Fruit fly (Drosophila melanogaster) whole organism, embryonic: ENCODE data around the gene CG14439.
A peak's percentile ranks its signal among the peaks of the same experiment; 100 is the strongest.

ENCODE experiments used
- Atf-2 ChIP-seq: fragments of 200-800 bp; sonication (Bioruptor generic); optimal IDR thresholded peaks from 2 replicates; lab custom pipeline; 2016; ENCODE audit warnings: missing biosample characterization, missing genetic modification characterization
- CG10267 ChIP-seq: fragments of 200-800 bp; sonication (Bioruptor generic); optimal IDR thresholded peaks from 2 replicates; lab custom pipeline; 2018; ENCODE audit warnings: missing biosample characterization, mild to moderate bottlenecking, missing genetic modification characterization, moderate library complexity
- CG10462 ChIP-seq: fragments of 200-800 bp; sonication (Bioruptor generic); optimal IDR thresholded peaks from 2 replicates; lab custom pipeline; 2016; ENCODE audit warnings: missing biosample characterization, missing genetic modification characterization
- CG10959 ChIP-seq: fragments of 200-800 bp; sonication (Bioruptor generic); IDR thresholded peaks from 2 replicates; pipeline ENCODE4 v1.3.6; 2022; ENCODE audit warnings: missing biosample characterization, missing genetic modification characterization
- CG11456 ChIP-seq: fragments of 200-800 bp; sonication (Bioruptor generic); IDR thresholded peaks from 3 replicates; pipeline ENCODE4 v1.3.6; 2022; ENCODE audit warnings: missing biosample characterization, missing genetic modification characterization
- CG11504 ChIP-seq: fragments of 200-800 bp; sonication (Bioruptor generic); optimal IDR thresholded peaks from 3 replicates; lab custom pipeline; 2019; ENCODE audit warnings: missing biosample characterization, mild to moderate bottlenecking, missing genetic modification characterization, moderate library complexity
- CG14014 ChIP-seq: fragments of 200-800 bp; sonication (Bioruptor generic); IDR thresholded peaks from 2 replicates; pipeline ENCODE4 v1.3.6; 2022; ENCODE audit warnings: missing biosample characterization, missing genetic modification characterization
- CG14441 ChIP-seq: fragments of 200-800 bp; sonication (Bioruptor generic); IDR thresholded peaks from 2 replicates; pipeline ENCODE4 v1.3.6; 2022; ENCODE audit warnings: missing biosample characterization, missing genetic modification characterization
- CG15479 ChIP-seq: fragments of 200-800 bp; sonication (Bioruptor generic); optimal IDR thresholded peaks from 3 replicates; lab custom pipeline; 2019; ENCODE audit warnings: missing biosample characterization, mild to moderate bottlenecking, missing genetic modification characterization, moderate library complexity
- CG16813 ChIP-seq: fragments of 200-800 bp; sonication (Bioruptor generic); IDR thresholded peaks from 3 replicates; pipeline ENCODE4 v1.3.6; 2022; ENCODE audit warnings: missing biosample characterization, missing genetic modification characterization; ENCODE audit not compliant: partially characterized antibody
- CG17361 ChIP-seq: fragments of 200-800 bp; sonication (Bioruptor generic); IDR thresholded peaks from 3 replicates; pipeline ENCODE4 v1.3.6; 2022; ENCODE audit warnings: missing biosample characterization, missing genetic modification characterization
- CG18764 ChIP-seq: fragments of 200-800 bp; sonication (Bioruptor generic); optimal IDR thresholded peaks from 3 replicates; lab custom pipeline; 2016; ENCODE audit warnings: missing biosample characterization, missing genetic modification characterization
- CG2120 ChIP-seq: fragments of 200-800 bp; sonication (Bioruptor generic); optimal IDR thresholded peaks from 3 replicates; lab custom pipeline; 2016; ENCODE audit warnings: missing biosample characterization, missing genetic modification characterization
- CG2199 ChIP-seq: fragments of 200-800 bp; sonication (Bioruptor generic); IDR thresholded peaks from 3 replicates; pipeline ENCODE4 v1.3.6; 2022; ENCODE audit warnings: missing biosample characterization, missing genetic modification characterization
- CG31365 ChIP-seq: fragments of 200-800 bp; sonication (Bioruptor generic); optimal IDR thresholded peaks from 2 replicates; lab custom pipeline; 2018; ENCODE audit warnings: missing biosample characterization, mild to moderate bottlenecking, missing genetic modification characterization
- CG3281 ChIP-seq: fragments of 200-800 bp; sonication (Bioruptor generic); optimal IDR thresholded peaks from 3 replicates; lab custom pipeline; 2017; ENCODE audit warnings: missing biosample characterization, mild to moderate bottlenecking, missing genetic modification characterization
- CG34422 ChIP-seq: fragments of 200-800 bp; sonication (Bioruptor generic); IDR thresholded peaks from 3 replicates; pipeline ENCODE4 v1.3.6; 2022; ENCODE audit warnings: missing biosample characterization, missing genetic modification characterization
- CG4328 ChIP-seq: fragments of 200-800 bp; sonication (Bioruptor generic); optimal IDR thresholded peaks from 3 replicates; lab custom pipeline; 2017; ENCODE audit warnings: missing biosample characterization, missing genetic modification reagents, missing genetic modification characterization
- CG5180 ChIP-seq: fragments of 200-800 bp; sonication (Bioruptor generic); optimal IDR thresholded peaks from 3 replicates; lab custom pipeline; 2017; ENCODE audit warnings: missing biosample characterization, missing genetic modification characterization, mild to moderate bottlenecking, moderate library complexity, missing genetic modification reagents
- CG5953 ChIP-seq: fragments of 200-800 bp; sonication (Bioruptor generic); IDR thresholded peaks from 2 replicates; pipeline ENCODE4 v1.3.6; 2022; ENCODE audit warnings: missing biosample characterization, missing genetic modification characterization
- CG7786 ChIP-seq: fragments of 200-800 bp; sonication (Bioruptor generic); optimal IDR thresholded peaks from 2 replicates; lab custom pipeline; 2016; ENCODE audit warnings: missing biosample characterization, missing genetic modification characterization
- CG8924 ChIP-seq: fragments of 200-800 bp; optimal IDR thresholded peaks from 3 replicates; lab custom pipeline; 2019; ENCODE audit warnings: missing biosample characterization, mild to moderate bottlenecking, missing genetic modification characterization, moderate library complexity
- CG9876 ChIP-seq: fragments of 200-800 bp; sonication (Bioruptor generic); optimal IDR thresholded peaks from 2 replicates; lab custom pipeline; 2016; ENCODE audit warnings: missing biosample characterization, missing genetic modification characterization
- Dip3 ChIP-seq: fragments of 200-800 bp; sonication (Bioruptor generic); optimal IDR thresholded peaks from 3 replicates; lab custom pipeline; 2016; ENCODE audit warnings: missing biosample characterization, missing genetic modification characterization
- Dref ChIP-seq: fragments of 200-800 bp; sonication (Bioruptor generic); IDR thresholded peaks from 2 replicates; pipeline ENCODE4 v1.3.6; 2022; ENCODE audit warnings: missing biosample characterization, missing genetic modification characterization
- Drgx ChIP-seq: fragments of 200-800 bp; sonication (Bioruptor generic); IDR thresholded peaks from 2 replicates; pipeline ENCODE4 v1.3.6; 2022; ENCODE audit warnings: missing biosample characterization, missing genetic modification characterization
- H2.0 ChIP-seq: fragments of 200-800 bp; sonication (Bioruptor generic); IDR thresholded peaks from 2 replicates; pipeline ENCODE4 v1.3.6; 2022; ENCODE audit warnings: missing biosample characterization, missing genetic modification characterization
- Hr3 ChIP-seq: fragments of 200-800 bp; sonication (Bioruptor generic); optimal IDR thresholded peaks from 3 replicates; lab custom pipeline; 2016; ENCODE audit warnings: missing biosample characterization, missing genetic modification characterization
- Mad ChIP-seq: fragments of 200-800 bp; sonication (Bioruptor generic); optimal IDR thresholded peaks from 2 replicates; lab custom pipeline; 2016; ENCODE audit warnings: missing biosample characterization, missing genetic modification characterization
- NC2α ChIP-seq: fragments of 200-800 bp; sonication (Bioruptor generic); optimal IDR thresholded peaks from 2 replicates; lab custom pipeline; 2016; ENCODE audit warnings: missing biosample characterization, missing genetic modification characterization
- Nf-YB ChIP-seq: fragments of 200-800 bp; sonication (Bioruptor generic); optimal IDR thresholded peaks from 3 replicates; lab custom pipeline; 2019; ENCODE audit warnings: missing biosample characterization, mild to moderate bottlenecking, missing genetic modification characterization, moderate library complexity
- Sin3A ChIP-seq: fragments of >200 bp; optimal IDR thresholded peaks from 2 replicates; lab custom pipeline; 2018
- Sry-δ ChIP-seq: fragments of 200-800 bp; sonication (Bioruptor generic); optimal IDR thresholded peaks from 2 replicates; lab custom pipeline; 2016; ENCODE audit warnings: missing biosample characterization, missing genetic modification characterization
- Tbp ChIP-seq: fragments of >200 bp; optimal IDR thresholded peaks from 2 replicates; lab custom pipeline; 2018; ENCODE audit warnings: missing biosample characterization, missing genetic modification characterization
- aop ChIP-seq: fragments of 200-800 bp; sonication (Bioruptor generic); IDR thresholded peaks from 2 replicates; pipeline ENCODE4 v1.3.6; 2022; ENCODE audit warnings: missing biosample characterization, missing genetic modification characterization
- br ChIP-seq: fragments of >200 bp; optimal IDR thresholded peaks from 2 replicates; lab custom pipeline; 2017
- btn ChIP-seq: fragments of 200-800 bp; sonication (Bioruptor generic); optimal IDR thresholded peaks from 2 replicates; lab custom pipeline; 2016; ENCODE audit warnings: missing biosample characterization, missing genetic modification characterization
- cad ChIP-seq: fragments of >200 bp; optimal IDR thresholded peaks from 2 replicates; lab custom pipeline; 2017; ENCODE audit warnings: missing biosample characterization, missing genetic modification characterization
- crc ChIP-seq: fragments of 200-800 bp; sonication (Bioruptor generic); optimal IDR thresholded peaks from 2 replicates; lab custom pipeline; 2016; ENCODE audit warnings: missing biosample characterization, missing genetic modification characterization
- danr ChIP-seq: fragments of 200-800 bp; sonication (Bioruptor generic); IDR thresholded peaks from 2 replicates; pipeline ENCODE4 v1.3.6; 2022; ENCODE audit warnings: missing biosample characterization, missing genetic modification characterization
- dati ChIP-seq: fragments of 200-800 bp; sonication (Bioruptor generic); IDR thresholded peaks from 2 replicates; pipeline ENCODE4 v1.3.6; 2022; ENCODE audit warnings: missing biosample characterization, missing genetic modification characterization
- disco-r ChIP-seq: fragments of 200-800 bp; sonication (Bioruptor generic); optimal IDR thresholded peaks from 2 replicates; lab custom pipeline; 2016; ENCODE audit warnings: missing biosample characterization, missing genetic modification characterization
- ewg ChIP-seq: fragments of 200-800 bp; sonication (Bioruptor generic); optimal IDR thresholded peaks from 3 replicates; lab custom pipeline; 2017; ENCODE audit warnings: mild to moderate bottlenecking, missing biosample characterization, missing genetic modification reagents, missing genetic modification characterization
- fd102C ChIP-seq: fragments of 200-800 bp; sonication (Bioruptor generic); optimal IDR thresholded peaks from 2 replicates; lab custom pipeline; 2018; ENCODE audit warnings: missing biosample characterization, mild to moderate bottlenecking, missing genetic modification characterization, moderate library complexity
- gcm ChIP-seq: fragments of 200-800 bp; sonication (Bioruptor generic); optimal IDR thresholded peaks from 2 replicates; lab custom pipeline; 2019; ENCODE audit warnings: missing biosample characterization, mild to moderate bottlenecking, missing genetic modification characterization, moderate library complexity
- gro ChIP-seq: fragments of 200-800 bp; sonication (Bioruptor generic); optimal IDR thresholded peaks from 2 replicates; lab custom pipeline; 2016; ENCODE audit warnings: missing biosample characterization, missing genetic modification characterization
- phol ChIP-seq: fragments of 200-800 bp; sonication (Bioruptor generic); optimal IDR thresholded peaks from 3 replicates; lab custom pipeline; 2018; ENCODE audit warnings: missing biosample characterization, mild to moderate bottlenecking, missing genetic modification characterization, moderate library complexity
- run ChIP-seq: fragments of 200-800 bp; sonication (Bioruptor generic); optimal IDR thresholded peaks from 3 replicates; lab custom pipeline; 2018; ENCODE audit warnings: missing biosample characterization, mild to moderate bottlenecking, missing genetic modification characterization
- ssp ChIP-seq: fragments of 200-800 bp; sonication (Bioruptor generic); IDR thresholded peaks from 2 replicates; pipeline ENCODE4 v1.3.6; 2022; ENCODE audit warnings: missing biosample characterization, missing genetic modification characterization
- stc ChIP-seq: fragments of 200-800 bp; sonication (Bioruptor generic); IDR thresholded peaks from 2 replicates; pipeline ENCODE4 v1.3.6; 2022; ENCODE audit warnings: missing biosample characterization, missing genetic modification characterization
- unc-4 ChIP-seq: fragments of 200-800 bp; sonication (Bioruptor generic); IDR thresholded peaks from 2 replicates; pipeline ENCODE4 v1.3.6; 2022; ENCODE audit warnings: missing biosample characterization, missing genetic modification characterization; ENCODE audit not compliant: partially characterized antibody
- vfl ChIP-seq: fragments of 200-800 bp; sonication (Bioruptor generic); optimal IDR thresholded peaks from 2 replicates; lab custom pipeline; 2016; ENCODE audit warnings: missing biosample characterization, missing genetic modification characterization
- vnd ChIP-seq: fragments of 200-800 bp; sonication (Bioruptor generic); IDR thresholded peaks from 3 replicates; pipeline ENCODE4 v1.3.6; 2022; ENCODE audit warnings: missing biosample characterization, missing genetic modification characterization; ENCODE audit not compliant: partially characterized antibody

Gene CG14439

DNA sequence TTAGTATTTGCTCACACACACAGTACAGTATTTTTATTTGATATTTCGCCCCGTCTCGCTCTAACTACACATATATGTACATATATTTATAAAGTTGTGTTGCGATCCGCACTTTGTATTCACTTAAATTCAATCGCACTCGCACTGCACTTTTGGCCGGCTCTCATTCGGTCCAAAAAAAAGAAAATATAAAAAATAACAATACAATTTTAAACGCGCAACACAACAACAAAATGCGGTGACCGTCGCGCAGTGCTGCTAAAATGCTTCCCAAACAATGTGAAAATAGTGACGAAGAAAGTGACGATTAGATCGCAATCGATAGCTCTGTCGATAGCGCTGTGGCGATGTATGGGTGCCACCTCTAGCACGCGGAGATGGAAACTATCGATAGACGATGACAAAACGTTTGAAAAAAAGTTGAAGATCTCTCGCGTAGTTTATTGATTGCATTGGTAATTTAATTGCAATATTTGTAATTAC is 56.0 kb downstream of the CG14439 start, which contains the start of the genes C3G and pod1 (continued):
- TF ChIP-seq ewg, result peak; percentile 48
- TF ChIP-seq CG10267, result peak; percentile 66
- no peak for TF ChIP-seq fd102C (GFP tag; lab: Kevin White, UChicago)
- TF ChIP-seq Drgx, result no peak
- no peak for TF ChIP-seq CG5180 (GFP tag; lab: Kevin White, UChicago)
- TF ChIP-seq vfl (GFP tag; lab: Kevin White, UChicago), result peak; percentile 38
- TF ChIP-seq Sin3A (lab: Kevin White, UChicago), result peak; percentile 75
- TF ChIP-seq gro (GFP tag; lab: Kevin White, UChicago), result peak; percentile 71
- TF ChIP-seq gcm (GFP tag; lab: Kevin White, UChicago), result no peak
- peak; percentile 100 for TF ChIP-seq Sry-δ (GFP tag; lab: Kevin White, UChicago)
- peak; percentile 39 for TF ChIP-seq CG7786 (GFP tag; lab: Kevin White, UChicago)
- no peak for TF ChIP-seq CG34422 (GFP tag; lab: Robert Waterston, UW)
- peak; percentile 6 for TF ChIP-seq Dip3 (GFP tag; lab: Kevin White, UChicago)
- TF ChIP-seq CG2199 (GFP tag; lab: Robert Waterston, UW), result no peak
- TF ChIP-seq CG5953, result no peak
- peak; percentile 53 for TF ChIP-seq CG2120 (GFP tag; lab: Kevin White, UChicago)
- peak; percentile 21 for TF ChIP-seq Mad
- no peak for TF ChIP-seq CG9876 (GFP tag; lab: Kevin White, UChicago)
- TF ChIP-seq aop (GFP tag; lab: Robert Waterston, UW), result no peak
- no peak for TF ChIP-seq CG3281 (GFP tag; lab: Kevin White, UChicago)
- TF ChIP-seq CG17361 (GFP tag; lab: Robert Waterston, UW), result no peak
- peak; percentile 99 for TF ChIP-seq Dref (GFP tag; lab: Robert Waterston, UW)
- TF ChIP-seq vnd (GFP tag; lab: Robert Waterston, UW), result peak; percentile 97
- TF ChIP-seq Tbp (GFP tag; lab: Kevin White, UChicago), result no peak
- no peak for TF ChIP-seq Atf-2 (GFP tag; lab: Kevin White, UChicago)
- peak; percentile 30 for TF ChIP-seq CG11504 (tag; lab: Kevin White, UChicago)
- no peak for TF ChIP-seq crc
- TF ChIP-seq Hr3 (GFP tag; lab: Kevin White, UChicago), result no peak
- TF ChIP-seq CG8924 (tag; lab: Kevin White, UChicago), result peak; percentile 57
- no peak for TF ChIP-seq danr (GFP tag; lab: Robert Waterston, UW)
- no peak for TF ChIP-seq run (tag; lab: Kevin White, UChicago)
- TF ChIP-seq cad, result no peak
- TF ChIP-seq disco-r (GFP tag; lab: Kevin White, UChicago), result no peak
- TF ChIP-seq btn (GFP tag; lab: Kevin White, UChicago), result no peak
- peak; percentile 82 for TF ChIP-seq CG15479 (GFP tag; lab: Kevin White, UChicago)
- no peak for TF ChIP-seq dati (GFP tag; lab: Robert Waterston, UW)
- peak; percentile 97 for TF ChIP-seq unc-4 (GFP tag; lab: Robert Waterston, UW)
- TF ChIP-seq CG10462 (GFP tag; lab: Kevin White, UChicago), result no peak
- no peak for TF ChIP-seq CG14014 (GFP tag; lab: Robert Waterston, UW)
- peak; percentile 21 for TF ChIP-seq Nf-YB (GFP tag; lab: Kevin White, UChicago)
- no peak for TF ChIP-seq NC2α (GFP tag; lab: Kevin White, UChicago)
- peak; percentile 99 for TF ChIP-seq CG16813
- TF ChIP-seq CG10959 (GFP tag; lab: Robert Waterston, UW), result no peak
- TF ChIP-seq phol (tag; lab: Kevin White, UChicago), result peak; percentile 53
- TF ChIP-seq ssp (GFP tag; lab: Robert Waterston, UW), result peak; percentile 43; the same call in 1 of the 2 replicates
- TF ChIP-seq CG18764 (GFP tag; lab: Kevin White, UChicago), result no peak
- TF ChIP-seq stc (GFP tag; lab: Robert Waterston, UW), result no peak
- no peak for TF ChIP-seq CG4328
- TF ChIP-seq br (lab: Kevin White, UChicago), result no peak
- no peak for TF ChIP-seq CG14441 (GFP tag; lab: Robert Waterston, UW)
- no peak for TF ChIP-seq H2.0 (GFP tag; lab: Robert Waterston, UW)
- TF ChIP-seq CG31365 (tag; lab: Kevin White, UChicago), result no peak
- peak; percentile 76; the same call in 2 of the 3 replicates for TF ChIP-seq CG11456
